Fruit fly (Drosophila melanogaster) whole organism, embryonic: ENCODE measurements around the gene Sk1.

ENCODE experiments used
- ATbp ChIP-seq: fragments of 200-800 bp; sonication (Bioruptor generic); optimal IDR thresholded peaks from 2 replicates; lab custom pipeline; 2017; ENCODE audit warnings: missing biosample characterization, mild to moderate bottlenecking, missing genetic modification characterization, missing genetic modification reagents
- Blimp-1 ChIP-seq: fragments of 200-800 bp; sonication (Bioruptor generic); optimal IDR thresholded peaks from 3 replicates; lab custom pipeline; 2018; ENCODE audit warnings: missing biosample characterization, missing genetic modification characterization, mild to moderate bottlenecking, moderate library complexity, missing genetic modification reagents
- CG10147 ChIP-seq: fragments of 200-800 bp; sonication (Bioruptor generic); optimal IDR thresholded peaks from 2 replicates; lab custom pipeline; 2019; ENCODE audit warnings: missing biosample characterization, mild to moderate bottlenecking, missing genetic modification characterization, moderate library complexity
- CG1024 ChIP-seq: fragments of 200-800 bp; sonication (Bioruptor generic); IDR thresholded peaks from 2 replicates; pipeline ENCODE4 v1.3.6; 2022; ENCODE audit warnings: missing biosample characterization, missing genetic modification characterization
- CG12942 ChIP-seq: fragments of 200-800 bp; sonication (Bioruptor generic); optimal IDR thresholded peaks from 3 replicates; lab custom pipeline; 2016; ENCODE audit warnings: missing biosample characterization, missing genetic modification characterization
- CG13624 ChIP-seq: fragments of 200-800 bp; sonication (Bioruptor generic); optimal IDR thresholded peaks from 2 replicates; lab custom pipeline; 2016; ENCODE audit warnings: missing biosample characterization, missing genetic modification characterization
- CG1529 ChIP-seq: fragments of 200-800 bp; sonication (Bioruptor generic); optimal IDR thresholded peaks from 3 replicates; lab custom pipeline; 2018; ENCODE audit warnings: missing biosample characterization, missing genetic modification characterization
- CG15514 ChIP-seq: fragments of 200-800 bp; sonication (Bioruptor generic); optimal IDR thresholded peaks from 3 replicates; lab custom pipeline; 2017; ENCODE audit warnings: missing biosample characterization, missing genetic modification characterization, mild to moderate bottlenecking, moderate library complexity, missing genetic modification reagents
- CG1647 ChIP-seq: fragments of 200-800 bp; sonication (Bioruptor generic); optimal IDR thresholded peaks from 3 replicates; lab custom pipeline; 2016; ENCODE audit warnings: missing biosample characterization, missing genetic modification characterization
- CG17568 ChIP-seq: fragments of 200-800 bp; sonication (Bioruptor generic); optimal IDR thresholded peaks from 2 replicates; lab custom pipeline; 2018; ENCODE audit warnings: missing biosample characterization, mild to moderate bottlenecking, missing genetic modification characterization, moderate library complexity
- CG18011 ChIP-seq: fragments of 200-800 bp; sonication (Bioruptor generic); optimal IDR thresholded peaks from 2 replicates; lab custom pipeline; 2017; ENCODE audit warnings: missing biosample characterization, missing genetic modification characterization, mild to moderate bottlenecking, moderate library complexity, missing genotype
- CG2120 ChIP-seq: fragments of 200-800 bp; sonication (Bioruptor generic); optimal IDR thresholded peaks from 3 replicates; lab custom pipeline; 2016; ENCODE audit warnings: missing biosample characterization, missing genetic modification characterization
- CG2129 ChIP-seq: fragments of 200-800 bp; sonication (Bioruptor generic); IDR thresholded peaks from 2 replicates; pipeline ENCODE4 v1.3.6; 2022; ENCODE audit warnings: missing biosample characterization, missing genetic modification characterization; ENCODE audit not compliant: partially characterized antibody
- CG3281 ChIP-seq: fragments of 200-800 bp; sonication (Bioruptor generic); optimal IDR thresholded peaks from 3 replicates; lab custom pipeline; 2017; ENCODE audit warnings: missing biosample characterization, mild to moderate bottlenecking, missing genetic modification characterization
- CG4617 ChIP-seq: fragments of 200-800 bp; sonication (Bioruptor generic); optimal IDR thresholded peaks from 3 replicates; lab custom pipeline; 2016; ENCODE audit warnings: missing biosample characterization, missing genetic modification characterization, borderline replicate concordance
- CG6689 ChIP-seq: fragments of 200-800 bp; sonication (Bioruptor generic); IDR thresholded peaks from 2 replicates; pipeline ENCODE4 v1.3.6; 2022; ENCODE audit warnings: missing biosample characterization, missing genetic modification characterization
- Dad ChIP-seq: fragments of 200-800 bp; sonication (Bioruptor generic); optimal IDR thresholded peaks from 3 replicates; lab custom pipeline; 2016; ENCODE audit warnings: missing biosample characterization, missing genetic modification characterization
- Doc3 ChIP-seq: fragments of 200-800 bp; sonication (Bioruptor generic); IDR thresholded peaks from 3 replicates; pipeline ENCODE4 v1.3.6; 2022; ENCODE audit warnings: missing biosample characterization, missing genetic modification characterization; ENCODE audit not compliant: partially characterized antibody
- E2f1 ChIP-seq: fragments of 200-800 bp; sonication (Bioruptor generic); IDR thresholded peaks from 2 replicates; pipeline ENCODE4 v1.3.6; 2022; ENCODE audit warnings: missing biosample characterization, missing genetic modification characterization
- Fer1 ChIP-seq: fragments of 200-800 bp; sonication (Bioruptor generic); optimal IDR thresholded peaks from 2 replicates; lab custom pipeline; 2017; ENCODE audit warnings: missing biosample characterization, mild to moderate bottlenecking, missing genetic modification characterization
- Gsc ChIP-seq: fragments of 200-800 bp; sonication (Bioruptor generic); IDR thresholded peaks from 2 replicates; pipeline ENCODE4 v1.3.6; 2022; ENCODE audit warnings: missing biosample characterization, missing genetic modification characterization
- HHEX ChIP-seq: fragments of 200-800 bp; sonication (Bioruptor generic); optimal IDR thresholded peaks from 3 replicates; lab custom pipeline; 2017; ENCODE audit warnings: missing biosample characterization, mild to moderate bottlenecking, missing genetic modification characterization, missing genetic modification reagents
- Kr ChIP-seq: fragments of 200-800 bp; sonication (Bioruptor generic); optimal IDR thresholded peaks from 2 replicates; lab custom pipeline; 2017; ENCODE audit warnings: missing biosample characterization, mild to moderate bottlenecking, missing genetic modification characterization
- Med ChIP-seq: fragments of 200-800 bp; sonication (Bioruptor generic); peaks from one replicate; lab custom pipeline; 2016; ENCODE audit warnings: missing biosample characterization, missing genetic modification characterization, mild to moderate bottlenecking, inconsistent platforms, moderate library complexity
- Meics ChIP-seq: fragments of 200-800 bp; sonication (Bioruptor generic); optimal IDR thresholded peaks from 2 replicates; lab custom pipeline; 2017; ENCODE audit warnings: missing biosample characterization, mild to moderate bottlenecking, missing genetic modification characterization
- Oaz ChIP-seq: fragments of 200-800 bp; sonication (Bioruptor generic); IDR thresholded peaks from 2 replicates; pipeline ENCODE4 v1.3.6; 2022; ENCODE audit warnings: missing biosample characterization, missing genetic modification characterization
- Opbp ChIP-seq: fragments of 200-800 bp; sonication (Bioruptor generic); IDR thresholded peaks from 3 replicates; pipeline ENCODE4 v1.3.6; 2022; ENCODE audit warnings: missing biosample characterization, missing genetic modification characterization; ENCODE audit not compliant: partially characterized antibody
- Pdp1 ChIP-seq, 2 experiments: fragments of 200-800 bp; sonication (Bioruptor generic); optimal IDR thresholded peaks; 3 replicates each; lab custom pipeline; 2016; ENCODE audit warnings: missing biosample characterization in 2 of 2, missing genetic modification characterization in 2 of 2, mild to moderate bottlenecking in 1 of 2, moderate library complexity in 1 of 2
- Six4 ChIP-seq: fragments of 200-800 bp; sonication (Bioruptor generic); optimal IDR thresholded peaks from 2 replicates; lab custom pipeline; 2016; ENCODE audit warnings: missing biosample characterization, missing genetic modification characterization
- Ssrp ChIP-seq: fragments of 200-800 bp; sonication (Bioruptor generic); optimal IDR thresholded peaks from 2 replicates; lab custom pipeline; 2018; ENCODE audit warnings: missing biosample characterization, mild to moderate bottlenecking, missing genetic modification characterization, moderate library complexity
- ato ChIP-seq: fragments of 200-800 bp; sonication (Bioruptor generic); IDR thresholded peaks from 2 replicates; pipeline ENCODE4 v1.3.6; 2022; ENCODE audit warnings: missing biosample characterization, missing genetic modification characterization; ENCODE audit not compliant: partially characterized antibody
- chinmo ChIP-seq: fragments of 200-800 bp; sonication (Bioruptor generic); IDR thresholded peaks from 4 replicates; pipeline ENCODE4 v1.3.6; 2022; ENCODE audit warnings: missing biosample characterization, missing genetic modification characterization; ENCODE audit not compliant: partially characterized antibody
- crc ChIP-seq: fragments of 200-800 bp; sonication (Bioruptor generic); optimal IDR thresholded peaks from 2 replicates; lab custom pipeline; 2016; ENCODE audit warnings: missing biosample characterization, missing genetic modification characterization
- fd64A ChIP-seq: fragments of 200-800 bp; sonication (Bioruptor generic); optimal IDR thresholded peaks from 3 replicates; lab custom pipeline; 2018; ENCODE audit warnings: missing biosample characterization, mild to moderate bottlenecking, missing genetic modification characterization
- fd96Cb ChIP-seq: fragments of 200-800 bp; sonication (Bioruptor generic); optimal IDR thresholded peaks from 2 replicates; lab custom pipeline; 2018; ENCODE audit warnings: missing biosample characterization, mild to moderate bottlenecking, missing genetic modification characterization, moderate library complexity
- grn ChIP-seq: fragments of 200-800 bp; sonication (Bioruptor generic); optimal IDR thresholded peaks from 3 replicates; lab custom pipeline; 2017; ENCODE audit warnings: missing biosample characterization, missing genetic modification characterization
- gro ChIP-seq: fragments of 200-800 bp; sonication (Bioruptor generic); optimal IDR thresholded peaks from 2 replicates; lab custom pipeline; 2016; ENCODE audit warnings: missing biosample characterization, missing genetic modification characterization
- lola ChIP-seq, 3 experiments: fragments of >200 bp in 2 of 3; fragments of 200-800 bp in 1 of 3; sonication (Bioruptor generic) in 1 of 3; optimal IDR thresholded peaks; 2 replicates each; lab custom pipeline; 2017 to 2019; ENCODE audit warnings: missing biosample characterization in 3 of 3, missing genetic modification characterization in 3 of 3, mild to moderate bottlenecking in 1 of 3, moderate library complexity in 1 of 3
- nom ChIP-seq: fragments of 200-800 bp; sonication (Bioruptor generic); optimal IDR thresholded peaks from 2 replicates; lab custom pipeline; 2017; ENCODE audit warnings: missing biosample characterization, missing genetic modification characterization, mild to moderate bottlenecking, moderate library complexity, missing genetic modification reagents
- org-1 ChIP-seq: fragments of 200-800 bp; sonication (Bioruptor generic); optimal IDR thresholded peaks from 2 replicates; lab custom pipeline; 2017; ENCODE audit warnings: missing biosample characterization, missing genetic modification characterization
- pfk ChIP-seq: fragments of 200-800 bp; sonication (Bioruptor generic); optimal IDR thresholded peaks from 2 replicates; lab custom pipeline; 2018; ENCODE audit warnings: missing biosample characterization, mild to moderate bottlenecking, missing genetic modification characterization, moderate library complexity
- psq ChIP-seq: fragments of 200-800 bp; sonication (Bioruptor generic); optimal IDR thresholded peaks from 2 replicates; lab custom pipeline; 2017; ENCODE audit warnings: missing biosample characterization, missing genetic modification characterization
- pzg ChIP-seq: fragments of 200-800 bp; sonication (Bioruptor generic); optimal IDR thresholded peaks from 3 replicates; lab custom pipeline; 2018; ENCODE audit warnings: missing biosample characterization, mild to moderate bottlenecking, missing genetic modification characterization, moderate library complexity
- ro ChIP-seq: fragments of 200-800 bp; sonication (Bioruptor generic); IDR thresholded peaks from 2 replicates; pipeline ENCODE4 v1.3.6; 2022; ENCODE audit warnings: missing biosample characterization, missing genetic modification characterization
- sc ChIP-seq, 3 experiments: fragments of >200 bp in 2 of 3; fragments of 200-800 bp in 1 of 3; sonication (Bioruptor generic) in 1 of 3; optimal IDR thresholded peaks; 2 replicates in 2 of 3; 3 replicates in 1 of 3; lab custom pipeline; 2017; ENCODE audit warnings: mild to moderate bottlenecking in 1 of 3, missing biosample characterization in 1 of 3, missing genetic modification characterization in 1 of 3, missing genetic modification reagents in 1 of 3
- sob ChIP-seq: fragments of 200-800 bp; sonication (Bioruptor generic); IDR thresholded peaks from 2 replicates; pipeline ENCODE4 v1.3.6; 2022; ENCODE audit warnings: missing biosample characterization, missing genetic modification characterization
- tll ChIP-seq, 2 experiments: fragments of 200-800 bp in 1 of 2; fragments of >200 bp in 1 of 2; sonication (Bioruptor generic) in 1 of 2; optimal IDR thresholded peaks; 2 replicates each; lab custom pipeline; 2017 to 2019; ENCODE audit warnings: missing biosample characterization in 2 of 2, missing genetic modification characterization in 2 of 2, mild to moderate bottlenecking in 1 of 2, moderate library complexity in 1 of 2
- ttk ChIP-seq: fragments of 200-800 bp; sonication (Bioruptor generic); IDR thresholded peaks from 2 replicates; pipeline ENCODE4 v2.1.2; 2022; ENCODE audit warnings: missing biosample characterization, missing genetic modification characterization

The Sk1 gene

dm6 chrX:11492916-11493590 lies 50.7 kb downstream of the Sk1 start, which contains the start of gene Drak (continued):
- TF ChIP-seq Six4 (GFP tag; lab: Kevin White, UChicago) = no peak
- no peak for TF ChIP-seq Blimp-1 (GFP tag; lab: Kevin White, UChicago)
- TF ChIP-seq CG2120 (GFP tag; lab: Kevin White, UChicago) = no peak
- no peak for TF ChIP-seq Ssrp (tag; lab: Kevin White, UChicago)
- peak; percentile 31 for TF ChIP-seq nom (GFP tag; lab: Kevin White, UChicago)
- TF ChIP-seq CG13624 (GFP tag; lab: Kevin White, UChicago) = no peak
- no peak for TF ChIP-seq Doc3 (GFP tag; lab: Robert Waterston, UW)
- TF ChIP-seq Pdp1 (GFP tag; optimal IDR thresholded peaks at IDR 0.05; lab: Kevin White, UChicago) = peak in 1 of 2 experiments; percentile 57
- no peak for TF ChIP-seq crc (GFP tag; lab: Kevin White, UChicago)
- no peak for TF ChIP-seq tll (GFP tag; optimal IDR thresholded peaks at IDR 0.05; lab: Kevin White, UChicago)
- no peak for TF ChIP-seq CG1024 (GFP tag; lab: Robert Waterston, UW)
- TF ChIP-seq sc (optimal IDR thresholded peaks at IDR 0.05; lab: Kevin White, UChicago) = no peak
- TF ChIP-seq sc (GFP tag; optimal IDR thresholded peaks at IDR 0.05; lab: Kevin White, UChicago) = no peak
- TF ChIP-seq CG12942 (GFP tag; lab: Kevin White, UChicago) = no peak
- peak; percentile 85 for TF ChIP-seq Med (GFP tag; lab: Kevin White, UChicago)
- TF ChIP-seq E2f1 (GFP tag; lab: Robert Waterston, UW) = no peak
- no peak for TF ChIP-seq pfk (GFP tag; lab: Kevin White, UChicago)
- no peak for TF ChIP-seq CG1647 (GFP tag; lab: Kevin White, UChicago)
- no peak for TF ChIP-seq CG1529
- TF ChIP-seq CG17568 = peak; percentile 25
- peak; percentile 88 for TF ChIP-seq pzg (GFP tag; lab: Kevin White, UChicago)
- TF ChIP-seq chinmo (GFP tag; lab: Robert Waterston, UW) = no peak
- TF ChIP-seq Kr (GFP tag; lab: Kevin White, UChicago) = peak; percentile 3
- no peak for TF ChIP-seq ATbp
- TF ChIP-seq ro (GFP tag; lab: Robert Waterston, UW) = no peak
- no peak for TF ChIP-seq grn (GFP tag; lab: Kevin White, UChicago)
- no peak for TF ChIP-seq psq (GFP tag; lab: Kevin White, UChicago)
- TF ChIP-seq lola (GFP tag; optimal IDR thresholded peaks at IDR 0.05; lab: Kevin White, UChicago) = no peak
- TF ChIP-seq CG15514 = peak; percentile 54
- TF ChIP-seq Oaz = no peak
- no peak for TF ChIP-seq CG10147 (GFP tag; lab: Kevin White, UChicago)
- no peak for TF ChIP-seq Opbp
- TF ChIP-seq gro (GFP tag; lab: Kevin White, UChicago) = peak; percentile 27
- peak; percentile 40 for TF ChIP-seq CG4617 (GFP tag; lab: Kevin White, UChicago)
- TF ChIP-seq Gsc (GFP tag; lab: Robert Waterston, UW) = no peak
- no peak for TF ChIP-seq ttk (GFP tag; lab: Robert Waterston, UW)
- no peak for TF ChIP-seq fd96Cb (tag; lab: Kevin White, UChicago)
- TF ChIP-seq CG2129 (GFP tag; lab: Robert Waterston, UW) = no peak
- TF ChIP-seq CG6689 (GFP tag; lab: Robert Waterston, UW) = no peak
- peak; percentile 47 for TF ChIP-seq Fer1 (GFP tag; lab: Kevin White, UChicago)
- TF ChIP-seq org-1 (GFP tag; lab: Kevin White, UChicago) = no peak
- TF ChIP-seq Dad (GFP tag; lab: Kevin White, UChicago) = peak; percentile 5
- TF ChIP-seq CG3281 (GFP tag; lab: Kevin White, UChicago) = no peak
- TF ChIP-seq Meics (GFP tag; lab: Kevin White, UChicago) = no peak
- no peak for TF ChIP-seq ato
- no peak for TF ChIP-seq sob (GFP tag; lab: Robert Waterston, UW)
- no peak for TF ChIP-seq fd64A (GFP tag; lab: Kevin White, UChicago)
- no peak for TF ChIP-seq HHEX
- no peak for TF ChIP-seq CG18011
